Fruit fly (Drosophila melanogaster): Measurements from ENCODE around the gene CG9953.

The CG9953 gene

DNA sequence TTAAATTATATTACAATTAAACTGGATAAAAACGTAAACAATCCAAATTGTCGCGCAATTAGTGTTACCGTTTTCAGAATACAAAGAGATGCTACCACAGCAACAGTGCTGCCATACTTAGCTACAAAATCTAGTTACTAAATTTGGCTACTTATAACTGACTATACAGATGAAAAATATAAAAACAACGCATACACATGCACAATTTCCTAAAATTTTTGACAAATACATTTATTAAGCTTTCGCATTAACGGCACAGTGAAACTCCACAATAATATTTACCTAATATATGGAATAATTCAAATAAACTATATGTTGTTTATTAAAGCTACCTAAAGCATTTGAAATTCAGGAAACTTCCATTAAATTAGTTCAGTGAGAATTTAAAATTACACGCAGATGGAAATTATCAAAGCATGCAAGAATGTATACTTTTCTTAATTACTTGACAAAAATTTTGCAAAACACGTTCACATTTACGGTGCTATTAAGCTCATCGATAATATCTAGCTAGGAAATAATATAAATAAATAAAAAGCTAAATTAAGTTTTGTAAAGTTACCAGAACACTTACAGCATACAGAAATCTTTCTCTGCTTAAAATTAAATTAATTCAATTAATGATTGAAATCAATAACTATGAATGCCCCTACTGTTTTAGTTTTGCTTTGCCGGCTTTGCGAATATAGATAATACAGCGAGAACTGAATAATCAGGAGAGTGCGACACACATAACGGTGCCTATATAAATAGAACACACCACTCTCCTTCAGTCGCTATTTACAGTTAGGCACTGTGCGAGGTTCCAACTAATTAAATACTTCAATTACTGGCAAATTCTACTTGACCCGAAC is at the start of gene CG9953, which contains the start of gene Mis12:
TSS of gene CG9953 (plus strand) at position 698 of the 854 bp plus-strand sequence.
TSS of gene Mis12 (minus strand) at position 88 of the 854 bp plus-strand sequence.
- TF ChIP-seq Jarid2 (GFP tag; optimal IDR thresholded peaks at IDR 0.05) (no peak), Abd-B (GFP tag; optimal IDR thresholded peaks at IDR 0.05) (peak; percentile 32), CG14441 (GFP tag; IDR thresholded peaks at IDR 0.05) (no peak), CG9437 (GFP tag; optimal IDR thresholded peaks at IDR 0.05) (peak; percentile 92), CG12744 (GFP tag; optimal IDR thresholded peaks at IDR 0.05) (no peak), twi (tag; optimal IDR thresholded peaks at IDR 0.05) (peak; percentile 42), fd3F (GFP tag; optimal IDR thresholded peaks at IDR 0.05) (no peak), ATbp (GFP tag; optimal IDR thresholded peaks at IDR 0.05) (no peak), CG11085 (GFP tag; IDR thresholded peaks at IDR 0.05) (no peak), H15 (GFP tag; IDR thresholded peaks at IDR 0.05) (peak; percentile 43; the same call in 1 of the 3 replicates), crp (GFP tag; optimal IDR thresholded peaks at IDR 0.05) (no peak), CG17802 (tag; optimal IDR thresholded peaks at IDR 0.05) (peak; percentile 45), en (GFP tag; optimal IDR thresholded peaks at IDR 0.05) (no peak), aop (GFP tag; IDR thresholded peaks at IDR 0.05) (no peak), Oli (tag; optimal IDR thresholded peaks at IDR 0.05) (peak; percentile 11), CG4730 (GFP tag; IDR thresholded peaks at IDR 0.05) (0 out of 2 replicates have a peak, but pooled peaks have one; percentile 25), phol (tag; optimal IDR thresholded peaks at IDR 0.05) (peak; percentile 48), CG8944 (GFP tag; optimal IDR thresholded peaks at IDR 0.05) (no peak), hbn (GFP tag; IDR thresholded peaks at IDR 0.05; ENCODE audit: partially characterized antibody) (no peak), CG16779 (GFP tag; IDR thresholded peaks at IDR 0.05) (no peak), Atf3 (GFP tag; optimal IDR thresholded peaks at IDR 0.05) (no peak), btn (GFP tag; optimal IDR thresholded peaks at IDR 0.05) (no peak), unpg (GFP tag; optimal IDR thresholded peaks at IDR 0.05) (peak; percentile 24), CG11398 (GFP tag; optimal IDR thresholded peaks at IDR 0.05) (no peak), klu (GFP tag; IDR thresholded peaks at IDR 0.05) (no peak), CG1602 (GFP tag; optimal IDR thresholded peaks at IDR 0.05) (peak; percentile 49), CG1792 (GFP tag; optimal IDR thresholded peaks at IDR 0.05) (no peak), Elba2 (GFP tag; optimal IDR thresholded peaks at IDR 0.05) (no peak), Hr39 (optimal IDR thresholded peaks at IDR 0.05) (no peak), wek (GFP tag; optimal IDR thresholded peaks at IDR 0.05) (peak; percentile 72), ac (GFP tag; optimal IDR thresholded peaks at IDR 0.05) (no peak), seq (GFP tag; IDR thresholded peaks at IDR 0.05) (no peak), Hr51 (GFP tag; optimal IDR thresholded peaks at IDR 0.05) (no peak), nom (GFP tag; optimal IDR thresholded peaks at IDR 0.05) (no peak), dmrt11E (tag; optimal IDR thresholded peaks at IDR 0.05) (peak; percentile 38), CG3838 (GFP tag; optimal IDR thresholded peaks at IDR 0.05) (no peak), hth (optimal IDR thresholded peaks at IDR 0.05) (no peak), Usf (GFP tag; optimal IDR thresholded peaks at IDR 0.05) (peak; percentile 20), org-1 (GFP tag; optimal IDR thresholded peaks at IDR 0.05) (no peak), CG3995 (GFP tag; optimal IDR thresholded peaks at IDR 0.05) (no peak), CG16813 (GFP tag; IDR thresholded peaks at IDR 0.05; ENCODE audit: partially characterized antibody) (no peak), CG3847 (GFP tag; IDR thresholded peaks at IDR 0.05) (no peak), CG10147 (GFP tag; optimal IDR thresholded peaks at IDR 0.05) (no peak), crol (GFP tag; IDR thresholded peaks at IDR 0.05) (no peak), CG42726 (GFP tag; IDR thresholded peaks at IDR 0.05; ENCODE audit: partially characterized antibody) (no peak), ssp (GFP tag; IDR thresholded peaks at IDR 0.05) (peak; percentile 54), knrl (GFP tag; IDR thresholded peaks at IDR 0.05; ENCODE audit: partially characterized antibody) (no peak), B-H1 (GFP tag; IDR thresholded peaks at IDR 0.05) (no peak; the same call in 2 of the 3 replicates), BEAF-32 (GFP tag; optimal IDR thresholded peaks at IDR 0.05) (peak; percentile 19)

Data from whole organism, embryonic.